Fruit fly (Drosophila melanogaster): Measurements from ENCODE around the gene parvin.

dm6 chrX:19752344-19752743, 6.5 kb downstream of the parvin start:
- no peak for TF ChIP-seq achi (GFP tag; optimal IDR thresholded peaks at IDR 0.05)
- TF ChIP-seq CG11762 (GFP tag; optimal IDR thresholded peaks at IDR 0.05; ENCODE audit: insufficient read depth), result no peak
- no peak for TF ChIP-seq Smox (GFP tag; optimal IDR thresholded peaks at IDR 0.05)
- TF ChIP-seq Lpt (GFP tag; optimal IDR thresholded peaks at IDR 0.05), result no peak
- TF ChIP-seq CG16779 (tag; optimal IDR thresholded peaks at IDR 0.05), result no peak
- no peak for TF ChIP-seq fd85E (GFP tag; optimal IDR thresholded peaks at IDR 0.05)
- no peak for TF ChIP-seq CG6854 (GFP tag; optimal IDR thresholded peaks at IDR 0.05)

Measured in whole organism, prepupa.